Fruit fly (Drosophila melanogaster) whole organism, adult: ENCODE data around the gene CG32204.

Source experiments
- CG11617 ChIP-seq: fragments of 200-800 bp; sonication (Bioruptor generic); optimal IDR thresholded peaks from 2 replicates; lab custom pipeline; 2017; ENCODE audit warnings: mild to moderate bottlenecking, missing biosample characterization, missing genetic modification reagents, missing genetic modification characterization
- CG12768 ChIP-seq: fragments of 200-800 bp; sonication (Bioruptor generic); optimal IDR thresholded peaks from 2 replicates; lab custom pipeline; 2017; ENCODE audit warnings: missing biosample characterization, missing genetic modification characterization, mild to moderate bottlenecking, moderate library complexity, missing genetic modification reagents
- CG1620 ChIP-seq: fragments of 200-800 bp; sonication (Bioruptor generic); optimal IDR thresholded peaks from 2 replicates; lab custom pipeline; 2016; ENCODE audit warnings: missing biosample characterization, missing genetic modification characterization
- CG5204 ChIP-seq: fragments of 200-800 bp; sonication (Bioruptor generic); optimal IDR thresholded peaks from 2 replicates; lab custom pipeline; 2016; ENCODE audit warnings: missing biosample characterization, missing genetic modification characterization
- CG7045 ChIP-seq: fragments of 200-800 bp; sonication (Bioruptor generic); optimal IDR thresholded peaks from 2 replicates; lab custom pipeline; 2017; ENCODE audit warnings: missing biosample characterization, mild to moderate bottlenecking, missing genetic modification characterization
- CG7101 ChIP-seq: fragments of 200-800 bp; sonication (Bioruptor generic); optimal IDR thresholded peaks from 2 replicates; lab custom pipeline; 2018; ENCODE audit warnings: missing biosample characterization, mild to moderate bottlenecking, missing genetic modification characterization, moderate library complexity
- Clk ChIP-seq: fragments of 200-800 bp; sonication (Bioruptor generic); optimal IDR thresholded peaks from 2 replicates; lab custom pipeline; 2017; ENCODE audit warnings: missing biosample characterization, missing genetic modification characterization
- Mnt ChIP-seq: fragments of 200-800 bp; sonication (Bioruptor generic); optimal IDR thresholded peaks from 2 replicates; lab custom pipeline; 2016; ENCODE audit warnings: missing biosample characterization, mild to moderate bottlenecking, missing genetic modification characterization
- cic ChIP-seq: fragments of 200-800 bp; sonication (Bioruptor generic); optimal IDR thresholded peaks from 2 replicates; lab custom pipeline; 2017; ENCODE audit warnings: missing biosample characterization, mild to moderate bottlenecking, missing genetic modification characterization, moderate library complexity
- cnc ChIP-seq, 2 experiments: fragments of >200 bp; optimal IDR thresholded peaks; 2 replicates each; lab custom pipeline; 2017
- kay ChIP-seq: fragments of 200-800 bp; sonication (Bioruptor generic); peaks from one replicate; lab custom pipeline; 2016; ENCODE audit warnings: missing biosample characterization, missing genetic modification characterization, borderline replicate concordance
- toe ChIP-seq: fragments of 200-800 bp; sonication (Bioruptor generic); optimal IDR thresholded peaks from 2 replicates; lab custom pipeline; 2016; ENCODE audit warnings: missing biosample characterization, missing genetic modification characterization

DNA sequence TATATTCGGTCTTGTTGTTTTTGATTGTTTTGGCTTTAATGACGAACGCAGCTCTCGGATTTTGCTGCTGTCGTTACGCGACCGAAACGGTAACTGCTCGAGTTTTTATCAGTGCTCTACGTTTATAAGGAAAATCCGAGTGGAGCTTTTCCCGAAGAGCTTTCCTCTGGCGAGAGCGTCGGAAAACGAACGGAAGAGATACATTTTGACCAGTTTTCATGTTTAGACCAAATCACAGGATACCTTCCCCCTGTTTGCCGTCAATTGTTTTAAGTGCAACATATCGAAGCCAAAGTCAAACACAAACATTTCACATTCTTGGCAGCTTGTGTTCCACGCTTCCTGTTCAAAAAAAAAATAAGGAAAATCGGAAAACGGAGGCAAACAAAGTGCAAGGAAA lies at the start of gene CG32204:
- TF ChIP-seq Mnt (GFP tag; lab: Kevin White, UChicago) (no peak), Clk (GFP tag; lab: Kevin White, UChicago) (no peak), cic (GFP tag; lab: Kevin White, UChicago) (no peak), CG7045 (GFP tag; lab: Kevin White, UChicago) (no peak), CG12768 (GFP tag; lab: Kevin White, UChicago) (no peak), CG1620 (GFP tag; lab: Kevin White, UChicago) (no peak), CG11617 (GFP tag; lab: Kevin White, UChicago) (no peak), CG5204 (no peak), CG7101 (tag; lab: Kevin White, UChicago) (no peak), toe (GFP tag; lab: Kevin White, UChicago) (no peak), cnc (optimal IDR thresholded peaks at IDR 0.05; lab: Kevin White, UChicago) (no peak), kay (GFP tag; lab: Kevin White, UChicago) (no peak)
